Worm (Caenorhabditis elegans) whole organism, L3 larva: ENCODE measurements around the gene T16A1.2.

ENCODE experiments used
- ZK546.5 ChIP-seq: sonication (generic microtip); optimal IDR thresholded peaks from 2 replicates; lab custom pipeline; 2017; ENCODE audit warnings: missing biosample characterization, missing genetic modification characterization
- aly-2 ChIP-seq: fragments of 150-350 bp; optimal IDR thresholded peaks from 2 replicates; lab custom pipeline; 2014; ENCODE audit warnings: missing biosample characterization, missing genetic modification characterization
- ama-1 ChIP-seq: fragments of 150-350 bp; optimal IDR thresholded peaks from 2 replicates; lab custom pipeline; 2018
- ceh-16 ChIP-seq: sonication (generic microtip); optimal IDR thresholded peaks from 2 replicates; lab custom pipeline; 2017; ENCODE audit warnings: missing biosample characterization, missing genetic modification characterization
- ceh-28 ChIP-seq: fragments of 150-350 bp; optimal IDR thresholded peaks from 2 replicates; lab custom pipeline; 2014; ENCODE audit warnings: missing biosample characterization, missing genetic modification reagents, missing genetic modification characterization
- ceh-82 ChIP-seq: fragments of 150-350 bp; optimal IDR thresholded peaks from 2 replicates; lab custom pipeline; 2014; ENCODE audit warnings: missing biosample characterization, missing genetic modification characterization
- ceh-9 ChIP-seq: sonication (generic microtip); optimal IDR thresholded peaks from 2 replicates; lab custom pipeline; 2018; ENCODE audit warnings: missing biosample characterization, missing genetic modification characterization
- daf-12 ChIP-seq: fragments of 150-350 bp; optimal IDR thresholded peaks from 2 replicates; lab custom pipeline; 2014; ENCODE audit warnings: missing biosample characterization, missing genetic modification reagents, missing genetic modification characterization
- egl-27 ChIP-seq: sonication (generic microtip); optimal IDR thresholded peaks from 4 replicates; lab custom pipeline; 2017; ENCODE audit warnings: missing biosample characterization, missing genetic modification reagents, missing genetic modification characterization
- elt-1 ChIP-seq: fragments of 150-350 bp; optimal IDR thresholded peaks from 2 replicates; lab custom pipeline; 2014; ENCODE audit warnings: missing biosample characterization, missing genetic modification characterization
- elt-2 ChIP-seq: sonication (generic microtip); optimal IDR thresholded peaks from 2 replicates; lab custom pipeline; 2016; ENCODE audit warnings: missing genetic modification reagents, mild to moderate bottlenecking, missing genetic modification characterization, missing compliant biosample characterization
- fkh-10 ChIP-seq: sonication (generic microtip); optimal IDR thresholded peaks from 2 replicates; lab custom pipeline; 2017; ENCODE audit warnings: missing biosample characterization, missing genetic modification reagents, missing genetic modification characterization
- fkh-2 ChIP-seq: fragments of 150-350 bp; optimal IDR thresholded peaks from 2 replicates; lab custom pipeline; 2014; ENCODE audit warnings: missing biosample characterization, missing genetic modification reagents, missing genetic modification characterization
- fos-1 ChIP-seq: fragments of 150-350 bp; optimal IDR thresholded peaks from 2 replicates; lab custom pipeline; 2014; ENCODE audit warnings: missing biosample characterization, missing genetic modification characterization
- jun-1 ChIP-seq: fragments of 150-350 bp; optimal IDR thresholded peaks from 2 replicates; lab custom pipeline; 2014; ENCODE audit warnings: missing biosample characterization, missing genetic modification reagents, missing genetic modification characterization
- lin-15B ChIP-seq: fragments of 150-350 bp; optimal IDR thresholded peaks from 2 replicates; lab custom pipeline; 2014; ENCODE audit warnings: missing biosample characterization, missing genetic modification characterization
- lin-39 ChIP-seq: fragments of 150-350 bp; optimal IDR thresholded peaks from 2 replicates; lab custom pipeline; 2018; ENCODE audit warnings: missing biosample characterization, missing genetic modification reagents, missing genetic modification characterization
- lsy-12 ChIP-seq: sonication (generic microtip); optimal IDR thresholded peaks from 2 replicates; lab custom pipeline; 2016; ENCODE audit warnings: mild to moderate bottlenecking, missing genetic modification characterization, missing compliant biosample characterization
- mdl-1 ChIP-seq: fragments of 150-350 bp; optimal IDR thresholded peaks from 2 replicates; lab custom pipeline; 2014; ENCODE audit warnings: missing biosample characterization, missing genetic modification characterization
- nfya-1 ChIP-seq: sonication (generic microtip); optimal IDR thresholded peaks from 2 replicates; lab custom pipeline; 2017; ENCODE audit warnings: missing genetic modification characterization, mild to moderate bottlenecking, missing compliant biosample characterization, antibody characterized with exemption, moderate library complexity; ENCODE audit not compliant: insufficient read depth
- nhr-12 ChIP-seq: fragments of 150-350 bp; optimal IDR thresholded peaks from 2 replicates; lab custom pipeline; 2014; ENCODE audit warnings: missing biosample characterization, missing genetic modification characterization
- nhr-25 ChIP-seq: sonication (generic microtip); optimal IDR thresholded peaks from 2 replicates; lab custom pipeline; 2017; ENCODE audit warnings: missing biosample characterization, missing genetic modification characterization
- nhr-43 ChIP-seq: sonication (generic microtip); optimal IDR thresholded peaks from 2 replicates; lab custom pipeline; 2016; ENCODE audit warnings: mild to moderate bottlenecking, missing genetic modification characterization, missing compliant biosample characterization; ENCODE audit not compliant: poor library complexity, severe bottlenecking
- nhr-67 ChIP-seq: fragments of 150-350 bp; optimal IDR thresholded peaks from 2 replicates; lab custom pipeline; 2014; ENCODE audit warnings: missing biosample characterization, missing genetic modification characterization
- nhr-77 ChIP-seq: fragments of 150-350 bp; optimal IDR thresholded peaks from 2 replicates; lab custom pipeline; 2014; ENCODE audit warnings: missing biosample characterization, missing genetic modification characterization
- pha-4 ChIP-seq: fragments of 150-350 bp; optimal IDR thresholded peaks from 2 replicates; lab custom pipeline; 2014; ENCODE audit warnings: missing biosample characterization, missing genetic modification reagents, missing genetic modification characterization
- pqm-1 ChIP-seq: fragments of 150-350 bp; optimal IDR thresholded peaks from 2 replicates; lab custom pipeline; 2017; ENCODE audit warnings: missing biosample characterization, missing genetic modification characterization, inconsistent platforms
- sea-2 ChIP-seq: fragments of 150-350 bp; sonication (generic microtip); optimal IDR thresholded peaks from 4 replicates; lab custom pipeline; 2014; ENCODE audit warnings: missing biosample characterization, missing genetic modification reagents, missing genetic modification characterization
- skn-1 ChIP-seq: fragments of 150-350 bp; optimal IDR thresholded peaks from 2 replicates; lab custom pipeline; 2014; ENCODE audit warnings: missing biosample characterization, missing genetic modification characterization
- snpc-4 ChIP-seq: fragments of 150-350 bp; optimal IDR thresholded peaks from 2 replicates; lab custom pipeline; 2014; ENCODE audit warnings: missing biosample characterization, missing genetic modification characterization
- tbx-2 ChIP-seq: sonication (generic microtip); optimal IDR thresholded peaks from 2 replicates; lab custom pipeline; 2016; ENCODE audit warnings: mild to moderate bottlenecking, missing genetic modification characterization, missing compliant biosample characterization
- unc-39 ChIP-seq: sonication (generic microtip); optimal IDR thresholded peaks from 4 replicates; lab custom pipeline; 2017; ENCODE audit warnings: missing biosample characterization, missing genetic modification characterization
- unc-62 ChIP-seq: fragments of 150-350 bp; sonication (generic microtip); optimal IDR thresholded peaks from 4 replicates; lab custom pipeline; 2014; ENCODE audit warnings: missing biosample characterization, missing genetic modification reagents, missing genetic modification characterization
- zag-1 ChIP-seq: fragments of 150-350 bp; optimal IDR thresholded peaks from 2 replicates; lab custom pipeline; 2014; ENCODE audit warnings: missing biosample characterization, missing genetic modification characterization
- ztf-11 ChIP-seq: fragments of 150-350 bp; optimal IDR thresholded peaks from 2 replicates; lab custom pipeline; 2014; ENCODE audit warnings: missing biosample characterization, missing genetic modification characterization
- ztf-4 ChIP-seq: fragments of 150-350 bp; optimal IDR thresholded peaks from 2 replicates; lab custom pipeline; 2014; ENCODE audit warnings: missing biosample characterization, missing genetic modification characterization

The T16A1.2 gene

ce11 chrII:2076467-2076866 lies 18.9 kb upstream of the T16A1.2 start:
- TF ChIP-seq nhr-12 (tag; lab: Kevin White, UChicago), result no peak
- no peak for TF ChIP-seq skn-1 (tag; lab: Kevin White, UChicago)
- no peak for TF ChIP-seq elt-2 (tag; lab: Kevin White, UChicago)
- TF ChIP-seq mdl-1 (tag; lab: Kevin White, UChicago), result no peak
- no peak for TF ChIP-seq nhr-43
- no peak for TF ChIP-seq ceh-82 (tag; lab: Kevin White, UChicago)
- no peak for TF ChIP-seq egl-27 (tag; lab: Kevin White, UChicago)
- TF ChIP-seq nhr-77 (tag; lab: Kevin White, UChicago), result no peak
- no peak for TF ChIP-seq ZK546.5 (tag; lab: Kevin White, UChicago)
- no peak for TF ChIP-seq fkh-10 (GFP tag; lab: Kevin White, UChicago)
- TF ChIP-seq aly-2 (tag; lab: Kevin White, UChicago), result no peak
- no peak for TF ChIP-seq fos-1 (tag; lab: Kevin White, UChicago)
- no peak for TF ChIP-seq unc-62 (GFP tag; lab: Kevin White, UChicago)
- TF ChIP-seq zag-1, result no peak
- no peak for TF ChIP-seq fkh-2
- TF ChIP-seq elt-1 (tag; lab: Kevin White, UChicago), result no peak
- TF ChIP-seq nhr-67 (tag; lab: Kevin White, UChicago), result no peak
- TF ChIP-seq, all 47 proteins: peak for 0

- TF ChIP-seq fos-1 (tag; lab: Kevin White, UChicago) (no peak), elt-2 (tag; lab: Kevin White, UChicago) (no peak), fkh-2 (no peak), lsy-12 (tag; lab: Kevin White, UChicago) (no peak), nhr-67 (tag; lab: Kevin White, UChicago) (no peak), nfya-1 (tag; lab: Kevin White, UChicago) (no peak), egl-27 (tag; lab: Kevin White, UChicago) (no peak), snpc-4 (tag; lab: Kevin White, UChicago) (no peak), tbx-2 (tag; lab: Kevin White, UChicago) (no peak), nhr-25 (no peak), fkh-10 (GFP tag; lab: Kevin White, UChicago) (no peak), pqm-1 (tag; lab: Kevin White, UChicago) (no peak), sea-2 (no peak), lin-15B (tag; lab: Kevin White, UChicago) (no peak), zag-1 (no peak), ceh-28 (tag; lab: Kevin White, UChicago) (no peak)
These were observed 15.0 kb upstream of the T16A1.2 start, which contains the start of gene F07E5.9 for ce11 chrII:2080425-2080824. TSS of gene F07E5.9 (minus strand) at chrII:2080525.

- TF ChIP-seq fos-1 (tag; lab: Kevin White, UChicago) (no peak), aly-2 (tag; lab: Kevin White, UChicago) (no peak), lin-39 (tag; lab: Kevin White, UChicago) (no peak), ama-1 (no peak), nhr-12 (tag; lab: Kevin White, UChicago) (no peak), nhr-25 (no peak), jun-1 (no peak)
These were observed 14.1 kb upstream of the T16A1.2 start, which contains the start of gene T16A1.4 for ce11 chrII:2081257-2081656. TSS of gene T16A1.4 (plus strand) at chrII:2081557.

ce11 chrII:2083726-2084179 lies 11.6 kb upstream of the T16A1.2 start, which contains the start of the genes T16A1.5 and fbxc-49:
TSS of gene T16A1.5 (minus strand) at chrII:2083826.
TSS of gene fbxc-49 (plus strand) at chrII:2084129.
- no peak for TF ChIP-seq ztf-11 (tag; lab: Kevin White, UChicago)
- no peak for TF ChIP-seq snpc-4 (tag; lab: Kevin White, UChicago)
- TF ChIP-seq egl-27 (tag; lab: Kevin White, UChicago), result no peak
- no peak for TF ChIP-seq ceh-82 (tag; lab: Kevin White, UChicago)
- no peak for TF ChIP-seq fkh-10 (GFP tag; lab: Kevin White, UChicago)
- TF ChIP-seq nfya-1 (tag; lab: Kevin White, UChicago), result no peak
- no peak for TF ChIP-seq ztf-4
- TF ChIP-seq ceh-9 (tag; lab: Kevin White, UChicago), result no peak
- TF ChIP-seq mdl-1 (tag; lab: Kevin White, UChicago), result no peak

ce11 chrII:2087206-2087605 lies 8.2 kb upstream of the T16A1.2 start:
- TF ChIP-seq pha-4 (tag; lab: Kevin White, UChicago) (no peak), daf-12 (tag; lab: Kevin White, UChicago) (no peak), ceh-16 (no peak), unc-39 (tag; lab: Kevin White, UChicago) (no peak), nhr-12 (tag; lab: Kevin White, UChicago) (no peak), lsy-12 (tag; lab: Kevin White, UChicago) (no peak)
